Fruit fly (Drosophila melanogaster): ENCODE data around the gene CG2839.

Gene CG2839

dm6 chr2L:625352-625751 is at the start of gene CG2839:
Gene CG2839 (plus strand): TSS chr2L:625652.
- TF ChIP-seq pan (optimal IDR thresholded peaks at IDR 0.05) (no peak), usp (GFP tag; optimal IDR thresholded peaks at IDR 0.05) (no peak), CG8478 (optimal IDR thresholded peaks at IDR 0.05) (no peak), psq (optimal IDR thresholded peaks at IDR 0.05) (no peak)

DNA sequence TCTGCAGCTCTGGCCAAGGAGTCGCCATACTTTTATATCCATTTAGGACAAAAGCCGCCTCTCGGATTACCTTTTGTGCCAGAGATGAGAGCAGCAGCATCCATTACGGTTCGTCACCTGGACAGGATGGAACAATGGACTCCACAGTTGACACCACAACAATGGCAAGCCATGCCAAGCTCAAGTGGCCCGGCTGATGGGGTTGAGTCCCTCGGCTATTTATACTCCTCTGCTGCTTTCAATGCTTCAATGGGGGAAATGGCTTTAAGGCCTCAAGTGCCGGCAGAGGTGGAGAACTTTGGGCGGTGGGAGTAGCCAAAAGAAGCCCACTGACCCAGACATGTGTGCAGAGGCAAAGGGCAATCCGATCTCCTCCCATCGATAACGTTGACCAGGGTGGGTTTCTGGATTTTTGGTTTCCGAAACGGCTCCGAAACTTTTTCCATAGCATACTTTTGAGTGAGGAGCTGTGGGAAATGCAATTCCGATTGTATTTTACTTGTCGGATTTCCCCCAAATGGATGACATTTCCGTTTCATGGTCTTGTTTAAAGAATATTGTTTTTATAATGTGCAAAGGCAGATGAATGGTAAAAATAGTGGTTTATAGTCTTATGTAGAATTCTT is 48.8 kb upstream of the CG2839 start, which contains the start of gene Ptth:
Ptth (minus strand) TSS at position 338 of the 626 bp plus-strand sequence.
- TF ChIP-seq Dll (optimal IDR thresholded peaks at IDR 0.05) (no peak), pan (optimal IDR thresholded peaks at IDR 0.05) (no peak), usp (GFP tag; optimal IDR thresholded peaks at IDR 0.05) (no peak), CG8478 (optimal IDR thresholded peaks at IDR 0.05) (no peak), psq (optimal IDR thresholded peaks at IDR 0.05) (no peak), EcR (GFP tag; optimal IDR thresholded peaks at IDR 0.05) (no peak)

- no peak for TF ChIP-seq Dll (optimal IDR thresholded peaks at IDR 0.05)
- no peak for TF ChIP-seq pan (optimal IDR thresholded peaks at IDR 0.05)
- TF ChIP-seq CG8478 (optimal IDR thresholded peaks at IDR 0.05) = no peak
- no peak for TF ChIP-seq psq (optimal IDR thresholded peaks at IDR 0.05)
- no peak for TF ChIP-seq usp (GFP tag; optimal IDR thresholded peaks at IDR 0.05)
- no peak for TF ChIP-seq EcR (GFP tag; optimal IDR thresholded peaks at IDR 0.05)
Measured at dm6 chr2L:577186-577585, 48.3 kb upstream of the CG2839 start, which contains the start of gene Pph13. Gene Pph13 (plus strand): TSS chr2L:577486.

dm6 chr2L:585268-585667 is 40.2 kb upstream of the CG2839 start:
- TF ChIP-seq psq (optimal IDR thresholded peaks at IDR 0.05) (no peak), CG8478 (optimal IDR thresholded peaks at IDR 0.05) (no peak), Dll (optimal IDR thresholded peaks at IDR 0.05) (no peak), pan (optimal IDR thresholded peaks at IDR 0.05) (no peak), usp (GFP tag; optimal IDR thresholded peaks at IDR 0.05) (no peak), EcR (GFP tag; optimal IDR thresholded peaks at IDR 0.05) (no peak)

- TF ChIP-seq usp (GFP tag; optimal IDR thresholded peaks at IDR 0.05) (no peak), psq (optimal IDR thresholded peaks at IDR 0.05) (no peak), pan (optimal IDR thresholded peaks at IDR 0.05) (no peak), Dll (optimal IDR thresholded peaks at IDR 0.05) (no peak), EcR (GFP tag; optimal IDR thresholded peaks at IDR 0.05) (no peak), CG8478 (optimal IDR thresholded peaks at IDR 0.05) (no peak)
Measured at dm6 chr2L:591511-591910, 33.9 kb upstream of the CG2839 start.

DNA sequence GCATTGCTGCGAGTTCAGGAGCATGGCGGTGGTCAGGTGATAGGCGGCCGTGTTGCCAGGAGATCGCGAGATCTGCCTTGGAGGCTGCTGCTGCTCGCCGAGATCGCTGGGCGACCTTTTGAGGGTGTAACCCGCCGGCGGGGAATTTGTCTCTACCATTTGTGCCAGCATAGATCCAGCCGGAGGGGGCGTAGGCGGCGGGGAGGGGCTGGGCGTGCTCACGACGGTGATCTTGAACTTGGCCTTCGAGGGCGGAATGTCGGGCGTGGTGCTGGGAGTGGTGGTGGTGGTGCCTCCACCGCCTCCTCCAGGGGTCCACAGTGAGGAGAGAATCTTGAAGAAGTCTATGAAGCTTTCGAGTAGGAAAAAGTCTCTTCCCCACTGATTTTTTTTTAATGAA is 31.4 kb upstream of the CG2839 start:
- TF ChIP-seq pan (optimal IDR thresholded peaks at IDR 0.05) (no peak), usp (GFP tag; optimal IDR thresholded peaks at IDR 0.05) (no peak), Dll (optimal IDR thresholded peaks at IDR 0.05) (no peak), psq (optimal IDR thresholded peaks at IDR 0.05) (no peak), CG8478 (optimal IDR thresholded peaks at IDR 0.05) (no peak), EcR (GFP tag; optimal IDR thresholded peaks at IDR 0.05) (no peak)

DNA sequence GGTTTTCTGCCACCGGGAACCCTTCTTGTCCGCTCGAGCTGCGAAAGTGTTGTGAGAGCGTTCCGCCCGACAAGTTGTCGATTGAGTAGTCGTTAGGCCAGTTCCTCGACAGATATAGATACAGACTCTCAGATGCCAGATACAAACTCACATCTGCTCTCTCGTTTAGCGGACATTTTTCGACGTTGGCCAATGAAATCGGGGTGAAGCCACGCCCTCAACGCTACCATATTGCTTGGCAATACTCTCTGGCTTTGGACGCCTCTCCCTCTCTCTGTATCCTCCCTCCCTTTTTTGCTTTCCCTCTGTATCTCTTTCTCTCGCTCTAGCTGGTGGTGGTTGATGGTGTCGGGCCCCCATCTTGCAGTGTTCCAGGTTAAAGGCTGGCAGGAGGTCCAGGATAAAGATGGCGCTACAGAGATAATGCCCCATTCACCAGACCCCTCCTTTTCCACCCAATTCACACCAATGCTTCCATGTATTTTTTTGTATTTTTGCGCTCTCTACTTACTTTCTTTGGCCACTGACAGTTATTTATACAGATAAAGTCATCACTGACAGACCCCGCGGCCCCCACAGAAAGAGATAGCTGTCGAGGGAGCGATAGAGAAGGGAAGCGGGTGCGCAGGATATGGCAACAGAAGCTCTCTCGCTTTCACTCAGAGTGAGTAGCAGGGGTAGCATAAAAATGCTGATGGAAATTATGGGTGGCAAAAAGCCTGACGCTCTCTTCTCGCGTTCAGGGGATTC is 30.6 kb upstream of the CG2839 start, which contains the start of gene Gsc:
Gsc (minus strand) TSS at position 51 of the 750 bp plus-strand sequence.
- TF ChIP-seq CG8478 (optimal IDR thresholded peaks at IDR 0.05) (no peak), pan (optimal IDR thresholded peaks at IDR 0.05) (no peak), psq (optimal IDR thresholded peaks at IDR 0.05) (no peak), usp (GFP tag; optimal IDR thresholded peaks at IDR 0.05) (no peak), EcR (GFP tag; optimal IDR thresholded peaks at IDR 0.05) (no peak), Dll (optimal IDR thresholded peaks at IDR 0.05) (no peak)

- TF ChIP-seq EcR (GFP tag; optimal IDR thresholded peaks at IDR 0.05) = no peak
- no peak for TF ChIP-seq pan (optimal IDR thresholded peaks at IDR 0.05)
- TF ChIP-seq usp (GFP tag; optimal IDR thresholded peaks at IDR 0.05) = no peak
- TF ChIP-seq Dll (optimal IDR thresholded peaks at IDR 0.05) = no peak
- no peak for TF ChIP-seq CG8478 (optimal IDR thresholded peaks at IDR 0.05)
- TF ChIP-seq psq (optimal IDR thresholded peaks at IDR 0.05) = no peak
Measured at dm6 chr2L:597771-598170, 27.7 kb upstream of the CG2839 start.

dm6 chr2L:601848-602247 is 23.6 kb upstream of the CG2839 start:
- no peak for TF ChIP-seq pan (optimal IDR thresholded peaks at IDR 0.05)
- no peak for TF ChIP-seq EcR (GFP tag; optimal IDR thresholded peaks at IDR 0.05)
- no peak for TF ChIP-seq CG8478 (optimal IDR thresholded peaks at IDR 0.05)
- TF ChIP-seq usp (GFP tag; optimal IDR thresholded peaks at IDR 0.05) = no peak

DNA sequence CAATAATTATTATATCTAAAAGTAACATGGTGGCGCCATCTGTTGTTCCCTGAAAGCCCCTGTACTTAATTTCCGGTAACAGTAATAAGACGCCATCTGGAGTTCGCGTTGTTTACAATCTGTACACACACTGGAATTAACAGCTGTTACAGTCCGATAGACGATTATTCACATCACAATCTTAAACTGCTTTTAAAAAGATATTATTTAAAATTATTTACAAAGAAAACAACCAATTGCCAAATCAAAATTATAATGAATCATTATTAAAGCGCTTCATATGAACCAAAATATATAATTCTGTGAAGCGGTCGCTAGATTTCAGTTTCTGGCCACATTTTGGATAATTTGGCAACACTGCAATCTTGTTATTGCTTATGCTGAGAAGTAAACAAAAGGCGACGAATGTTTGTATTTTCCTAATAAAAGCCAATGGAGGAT is 23.0 kb upstream of the CG2839 start, which contains the start of gene CG13689:
CG13689 (plus strand) TSS at position 375 of the 441 bp plus-strand sequence.
- TF ChIP-seq usp (GFP tag; optimal IDR thresholded peaks at IDR 0.05) (no peak), Dll (optimal IDR thresholded peaks at IDR 0.05) (no peak), EcR (GFP tag; optimal IDR thresholded peaks at IDR 0.05) (no peak), psq (optimal IDR thresholded peaks at IDR 0.05) (no peak), CG8478 (optimal IDR thresholded peaks at IDR 0.05) (no peak), pan (optimal IDR thresholded peaks at IDR 0.05) (no peak)

DNA sequence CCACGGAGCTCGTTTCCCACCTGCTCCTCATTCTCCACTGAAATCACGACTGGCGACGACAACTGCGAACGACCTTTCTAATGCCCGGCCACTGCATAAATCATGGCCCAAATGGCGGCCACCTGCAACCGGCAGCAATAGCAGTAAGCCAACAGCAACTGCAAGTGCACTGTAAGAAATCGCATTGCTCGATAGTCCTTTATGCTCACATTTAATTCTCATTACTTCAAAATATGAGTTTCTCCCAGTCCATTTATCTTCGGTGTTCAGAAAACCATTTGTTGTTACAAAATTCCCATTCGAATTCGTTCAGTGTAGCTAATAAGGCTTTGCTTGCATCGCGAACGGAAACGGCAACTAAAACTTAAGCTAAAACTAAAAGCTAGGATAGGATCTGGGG is 21.4 kb upstream of the CG2839 start:
- TF ChIP-seq EcR (GFP tag; optimal IDR thresholded peaks at IDR 0.05) (no peak), Dll (optimal IDR thresholded peaks at IDR 0.05) (no peak), CG8478 (optimal IDR thresholded peaks at IDR 0.05) (no peak), usp (GFP tag; optimal IDR thresholded peaks at IDR 0.05) (no peak), psq (optimal IDR thresholded peaks at IDR 0.05) (no peak), pan (optimal IDR thresholded peaks at IDR 0.05) (no peak)

dm6 chr2L:606165-606564 is 19.3 kb upstream of the CG2839 start:
- TF ChIP-seq EcR (GFP tag; optimal IDR thresholded peaks at IDR 0.05) = no peak
- TF ChIP-seq Dll (optimal IDR thresholded peaks at IDR 0.05) = no peak
- TF ChIP-seq CG8478 (optimal IDR thresholded peaks at IDR 0.05) = no peak
- no peak for TF ChIP-seq psq (optimal IDR thresholded peaks at IDR 0.05)
- no peak for TF ChIP-seq usp (GFP tag; optimal IDR thresholded peaks at IDR 0.05)
- no peak for TF ChIP-seq pan (optimal IDR thresholded peaks at IDR 0.05)
